Worm (Caenorhabditis elegans) whole organism, L2 larva: Measurements from ENCODE around the gene Y69A2AR.22.
A peak's percentile ranks its signal among the peaks of the same experiment; 100 is the strongest.

Experiments
- C34F6.9 ChIP-seq: fragments of 150-350 bp; optimal IDR thresholded peaks from 2 replicates; lab custom pipeline; 2014; ENCODE audit warnings: missing biosample characterization, missing genetic modification characterization
- F13H6.1 ChIP-seq: sonication (generic microtip); optimal IDR thresholded peaks from 2 replicates; lab custom pipeline; 2016; ENCODE audit warnings: missing genetic modification characterization, missing compliant biosample characterization
- R02D3.7 ChIP-seq: fragments of 150-350 bp; optimal IDR thresholded peaks from 2 replicates; lab custom pipeline; 2014; ENCODE audit warnings: missing biosample characterization, missing genetic modification characterization
- Y55F3AM.14 ChIP-seq: fragments of 200-800 bp; sonication (Bioruptor generic); optimal IDR thresholded peaks from 2 replicates; lab custom pipeline; 2018; ENCODE audit warnings: mild to moderate bottlenecking, missing genetic modification characterization, missing compliant biosample characterization
- ZK546.5 ChIP-seq: sonication (generic microtip); optimal IDR thresholded peaks from 2 replicates; lab custom pipeline; 2017; ENCODE audit warnings: missing biosample characterization, missing genetic modification characterization
- alr-1 ChIP-seq: fragments of 150-350 bp; optimal IDR thresholded peaks from 2 replicates; lab custom pipeline; 2014; ENCODE audit warnings: missing biosample characterization, missing genetic modification characterization
- aly-2 ChIP-seq: fragments of 150-350 bp; optimal IDR thresholded peaks from 2 replicates; lab custom pipeline; 2014; ENCODE audit warnings: missing biosample characterization, missing genetic modification characterization
- blmp-1 ChIP-seq: sonication (generic microtip); optimal IDR thresholded peaks from 2 replicates; lab custom pipeline; 2017; ENCODE audit warnings: missing genetic modification characterization, mild to moderate bottlenecking, missing compliant biosample characterization, antibody characterized with exemption, moderate library complexity; ENCODE audit not compliant: insufficient read depth
- ceh-16 ChIP-seq: fragments of 150-350 bp; optimal IDR thresholded peaks from 2 replicates; lab custom pipeline; 2014; ENCODE audit warnings: missing biosample characterization, missing genetic modification characterization
- crh-2 ChIP-seq: sonication (generic microtip); optimal IDR thresholded peaks from 2 replicates; lab custom pipeline; 2017; ENCODE audit warnings: missing biosample characterization, missing genetic modification characterization
- dmd-4 ChIP-seq: sonication (generic microtip); optimal IDR thresholded peaks from 2 replicates; lab custom pipeline; 2017; ENCODE audit warnings: missing biosample characterization, missing genetic modification characterization
- egl-27 ChIP-seq: sonication (generic microtip); optimal IDR thresholded peaks from 3 replicates; lab custom pipeline; 2017; ENCODE audit warnings: missing biosample characterization, missing genetic modification reagents, missing genetic modification characterization
- elt-1 ChIP-seq: fragments of 150-350 bp; optimal IDR thresholded peaks from 2 replicates; lab custom pipeline; 2014; ENCODE audit warnings: missing biosample characterization, missing genetic modification characterization
- elt-3 ChIP-seq: sonication (generic microtip); optimal IDR thresholded peaks from 2 replicates; lab custom pipeline; 2017; ENCODE audit warnings: missing biosample characterization, missing genetic modification characterization
- fos-1 ChIP-seq: fragments of 150-350 bp; optimal IDR thresholded peaks from 2 replicates; lab custom pipeline; 2014; ENCODE audit warnings: missing biosample characterization, missing genetic modification characterization
- gmeb-1 ChIP-seq: fragments of 150-350 bp; optimal IDR thresholded peaks from 2 replicates; lab custom pipeline; 2014; ENCODE audit warnings: missing biosample characterization, missing genetic modification characterization
- lin-11 ChIP-seq: fragments of 150-350 bp; sonication (generic microtip); optimal IDR thresholded peaks from 2 replicates; lab custom pipeline; 2014; ENCODE audit warnings: missing biosample characterization, missing genetic modification characterization, inconsistent platforms, mixed read lengths
- lin-13 ChIP-seq: fragments of 150-350 bp; optimal IDR thresholded peaks from 2 replicates; lab custom pipeline; 2014; ENCODE audit warnings: missing biosample characterization, missing genetic modification reagents, missing genetic modification characterization
- lin-39 ChIP-seq: fragments of 150-350 bp; optimal IDR thresholded peaks from 2 replicates; lab custom pipeline; 2014; ENCODE audit warnings: missing biosample characterization, missing genetic modification reagents, missing genetic modification characterization
- lsy-2 ChIP-seq, 2 experiments: fragments of 150-350 bp in 1 of 2; sonication (generic microtip) in 1 of 2; optimal IDR thresholded peaks; 2 replicates each; lab custom pipeline; 2014 to 2017; ENCODE audit warnings: missing biosample characterization in 2 of 2, missing genetic modification characterization in 2 of 2
- mab-5 ChIP-seq: fragments of 150-350 bp; optimal IDR thresholded peaks from 2 replicates; lab custom pipeline; 2014; ENCODE audit warnings: missing biosample characterization, missing genetic modification characterization
- mbf-1 ChIP-seq: sonication (generic microtip); optimal IDR thresholded peaks from 2 replicates; lab custom pipeline; 2017; ENCODE audit warnings: missing biosample characterization, missing genetic modification characterization
- nhr-10 ChIP-seq: sonication (generic microtip); optimal IDR thresholded peaks from 2 replicates; lab custom pipeline; 2017; ENCODE audit warnings: missing biosample characterization, missing genetic modification characterization
- nhr-12 ChIP-seq: fragments of 150-350 bp; optimal IDR thresholded peaks from 2 replicates; lab custom pipeline; 2014; ENCODE audit warnings: missing biosample characterization, missing genetic modification characterization
- nhr-129 ChIP-seq: fragments of 150-350 bp; optimal IDR thresholded peaks from 2 replicates; lab custom pipeline; 2014; ENCODE audit warnings: missing biosample characterization, missing genetic modification characterization
- nhr-23 ChIP-seq: fragments of 150-350 bp; optimal IDR thresholded peaks from 2 replicates; lab custom pipeline; 2014; ENCODE audit warnings: missing biosample characterization, missing genetic modification reagents, missing genetic modification characterization
- nhr-237 ChIP-seq: fragments of 150-350 bp; optimal IDR thresholded peaks from 2 replicates; lab custom pipeline; 2014; ENCODE audit warnings: missing biosample characterization, missing genetic modification characterization
- nhr-77 ChIP-seq: fragments of 150-350 bp; optimal IDR thresholded peaks from 2 replicates; lab custom pipeline; 2014; ENCODE audit warnings: missing biosample characterization, missing genetic modification characterization
- peb-1 ChIP-seq: fragments of 150-350 bp; optimal IDR thresholded peaks from 2 replicates; lab custom pipeline; 2014; ENCODE audit warnings: missing biosample characterization, missing genetic modification characterization
- sem-4 ChIP-seq: fragments of 150-350 bp; optimal IDR thresholded peaks from 2 replicates; lab custom pipeline; 2014; ENCODE audit warnings: missing biosample characterization, missing genetic modification reagents, missing genetic modification characterization
- sma-3 ChIP-seq: sonication (generic microtip); optimal IDR thresholded peaks from 2 replicates; lab custom pipeline; 2016; ENCODE audit warnings: missing genetic modification reagents, missing genetic modification characterization, missing compliant biosample characterization
- unc-39 ChIP-seq: fragments of 150-350 bp; optimal IDR thresholded peaks from 2 replicates; lab custom pipeline; 2014; ENCODE audit warnings: missing biosample characterization, missing genetic modification characterization
- unc-55 ChIP-seq: fragments of 150-350 bp; sonication (generic microtip); optimal IDR thresholded peaks from 3 replicates; lab custom pipeline; 2014; ENCODE audit warnings: missing biosample characterization, missing genetic modification reagents, missing genetic modification characterization
- unc-62 ChIP-seq: fragments of 150-350 bp; optimal IDR thresholded peaks from 2 replicates; lab custom pipeline; 2014; ENCODE audit warnings: missing biosample characterization, missing genetic modification reagents, missing genetic modification characterization
- zag-1 ChIP-seq: fragments of 150-350 bp; optimal IDR thresholded peaks from 2 replicates; lab custom pipeline; 2014; ENCODE audit warnings: missing biosample characterization, missing genetic modification characterization
- ztf-1 ChIP-seq: fragments of 200-800 bp; sonication (Bioruptor generic); conservative IDR thresholded peaks from 2 replicates; pipeline ENCODE4 v1.3.6; 2022; ENCODE audit warnings: missing genetic modification characterization, missing compliant biosample characterization
- ztf-11 ChIP-seq: sonication (generic microtip); optimal IDR thresholded peaks from 2 replicates; lab custom pipeline; 2017; ENCODE audit warnings: missing biosample characterization, missing genetic modification characterization
- ztf-4 ChIP-seq: fragments of 150-350 bp; optimal IDR thresholded peaks from 2 replicates; lab custom pipeline; 2014; ENCODE audit warnings: missing biosample characterization, missing genetic modification characterization

The Y69A2AR.22 gene

DNA sequence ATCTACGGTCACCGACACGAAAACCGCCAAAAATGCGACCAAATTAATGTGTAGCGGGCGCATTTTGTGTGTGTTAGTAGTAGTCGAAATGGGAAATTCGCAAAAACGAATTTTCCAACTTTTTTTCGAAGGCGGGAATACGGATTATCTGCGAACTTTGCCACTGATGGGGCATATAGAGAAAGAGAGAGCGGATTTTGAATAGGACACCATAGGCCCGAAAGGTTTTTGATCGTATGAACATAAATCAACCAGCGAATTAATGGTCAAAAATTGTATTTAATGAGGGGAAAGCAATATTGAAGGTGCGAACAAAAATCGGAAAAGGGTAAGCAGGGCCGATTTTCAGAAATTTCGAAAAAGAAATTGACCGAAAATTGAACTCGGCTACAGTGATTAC is at the start of gene Y69A2AR.22:
Gene Y69A2AR.22, minus strand, starts transcription at position 101 of the 400 bp plus-strand sequence.
- TF ChIP-seq peb-1 (no peak), mab-5 (tag; lab: Kevin White, UChicago) (no peak), fos-1 (tag; lab: Kevin White, UChicago) (no peak), gmeb-1 (tag; lab: Kevin White, UChicago) (no peak), unc-39 (tag; lab: Kevin White, UChicago) (no peak), alr-1 (tag; lab: Kevin White, UChicago) (no peak), unc-55 (GFP tag; lab: Kevin White, UChicago) (no peak), zag-1 (tag; lab: Kevin White, UChicago) (no peak), ZK546.5 (no peak), Y55F3AM.14 (GFP tag; lab: Kevin White, UChicago) (no peak), nhr-12 (no peak), R02D3.7 (tag; lab: Kevin White, UChicago) (no peak), elt-1 (tag; lab: Kevin White, UChicago) (no peak), ztf-4 (no peak), ztf-1 (GFP tag; lab: Robert Waterston, UW) (no peak), ztf-11 (tag; lab: Kevin White, UChicago) (no peak), egl-27 (tag; lab: Kevin White, UChicago) (no peak), ceh-16 (no peak)

DNA sequence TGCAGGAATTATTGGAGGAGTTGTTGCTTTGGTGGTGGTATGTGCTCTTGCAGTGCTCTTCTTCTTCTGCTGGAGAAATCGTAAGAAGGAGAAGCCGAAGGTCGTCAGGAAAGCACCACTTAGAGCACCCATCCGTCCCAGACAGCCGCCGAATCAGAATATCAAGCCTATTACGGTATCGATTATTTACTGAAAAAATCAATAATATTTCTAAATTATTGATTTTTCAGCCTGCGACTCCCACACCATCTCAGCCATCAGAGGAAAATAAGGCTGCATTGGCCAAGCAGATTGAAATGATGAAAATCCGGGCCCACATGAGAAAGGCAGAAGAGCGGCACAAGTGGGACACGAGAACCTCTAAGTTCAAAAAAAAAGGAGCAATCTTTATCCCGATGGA is 48.5 kb upstream of the Y69A2AR.22 start:
- no peak for TF ChIP-seq sma-3 (GFP tag; lab: Kevin White, UChicago)
- TF ChIP-seq nhr-77: no peak
- no peak for TF ChIP-seq sem-4 (tag; lab: Kevin White, UChicago)
- no peak for TF ChIP-seq egl-27 (tag; lab: Kevin White, UChicago)
- TF ChIP-seq ztf-1 (GFP tag; lab: Robert Waterston, UW): no peak
- no peak for TF ChIP-seq crh-2 (tag; lab: Kevin White, UChicago)
- TF ChIP-seq nhr-129: no peak
- TF ChIP-seq C34F6.9 (tag; lab: Kevin White, UChicago): no peak
- TF ChIP-seq elt-1 (tag; lab: Kevin White, UChicago): no peak
- no peak for TF ChIP-seq nhr-10 (tag; lab: Kevin White, UChicago)
- no peak for TF ChIP-seq aly-2 (tag; lab: Kevin White, UChicago)
- no peak for TF ChIP-seq elt-3 (tag; lab: Kevin White, UChicago)
- no peak for TF ChIP-seq ceh-16
- TF ChIP-seq mbf-1: no peak
- no peak for TF ChIP-seq zag-1 (tag; lab: Kevin White, UChicago)
- TF ChIP-seq R02D3.7 (tag; lab: Kevin White, UChicago): no peak
- no peak for TF ChIP-seq dmd-4 (tag; lab: Kevin White, UChicago)
- TF ChIP-seq F13H6.1: no peak
- no peak for TF ChIP-seq unc-62

DNA sequence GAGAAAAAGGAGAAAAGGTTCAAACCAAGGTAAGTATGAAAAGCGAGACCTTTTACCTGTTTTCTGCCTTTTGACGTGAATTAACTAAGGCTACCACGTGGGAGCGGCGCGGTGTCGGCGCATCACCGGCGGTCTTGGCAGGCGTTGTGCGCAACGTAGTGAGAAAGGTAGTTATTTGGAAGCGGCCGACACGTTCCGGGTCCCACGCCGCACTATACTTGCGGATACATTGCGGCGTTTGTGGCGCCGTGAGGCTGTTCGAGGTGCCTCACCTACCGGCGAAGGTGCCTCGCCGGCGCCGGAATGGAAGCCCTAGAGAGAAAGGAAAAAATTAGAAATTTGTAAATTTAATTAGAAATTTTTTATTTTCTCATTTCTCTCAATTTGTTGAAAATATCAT is 45.1 kb upstream of the Y69A2AR.22 start:
- no peak for TF ChIP-seq mbf-1
- TF ChIP-seq nhr-129: no peak
- TF ChIP-seq Y55F3AM.14 (GFP tag; lab: Kevin White, UChicago): peak; percentile 14
- TF ChIP-seq lsy-2 (tag; optimal IDR thresholded peaks at IDR 0.05; lab: Kevin White, UChicago): no peak
- no peak for TF ChIP-seq nhr-77
- no peak for TF ChIP-seq unc-39 (tag; lab: Kevin White, UChicago)
- no peak for TF ChIP-seq F13H6.1

- no peak for TF ChIP-seq lin-13 (GFP tag; lab: Kevin White, UChicago)
- no peak for TF ChIP-seq nhr-237 (tag; lab: Kevin White, UChicago)
- no peak for TF ChIP-seq lin-39
- TF ChIP-seq ZK546.5: no peak
- TF ChIP-seq unc-55 (GFP tag; lab: Kevin White, UChicago): no peak
- TF ChIP-seq blmp-1 (tag; lab: Kevin White, UChicago): no peak
- no peak for TF ChIP-seq zag-1 (tag; lab: Kevin White, UChicago)
- TF ChIP-seq nhr-23 (tag; lab: Kevin White, UChicago): no peak
- TF ChIP-seq lin-11 (tag; lab: Kevin White, UChicago): no peak
- no peak for TF ChIP-seq fos-1 (tag; lab: Kevin White, UChicago)
Observed at ce11 chrIV:2552276-2552675, 44.6 kb upstream of the Y69A2AR.22 start.
